Worm (Caenorhabditis elegans) whole organism, L4 larva: ENCODE data around the gene abu-9.
A peak's percentile ranks its signal among the peaks of the same experiment; 100 is the strongest.

Experiments used
- F10B5.3 ChIP-seq: sonication (generic microtip); optimal IDR thresholded peaks from 2 replicates; lab custom pipeline; 2016; ENCODE audit warnings: mild to moderate bottlenecking, missing genetic modification characterization, missing compliant biosample characterization
- F37D6.2 ChIP-seq: sonication (generic microtip); optimal IDR thresholded peaks from 2 replicates; lab custom pipeline; 2016; ENCODE audit warnings: mild to moderate bottlenecking, missing genetic modification characterization, missing compliant biosample characterization
- Y48G9A.11 ChIP-seq: fragments of 200-800 bp; sonication (Bioruptor generic); IDR thresholded peaks from 2 replicates; pipeline ENCODE4 v1.3.6; 2022; ENCODE audit warnings: missing genetic modification reagents, missing genetic modification characterization, missing compliant biosample characterization
- Y75B8A.6 ChIP-seq: fragments of 200-800 bp; sonication (Bioruptor generic); IDR thresholded peaks from 2 replicates; pipeline ENCODE4 v1.3.6; 2022; ENCODE audit warnings: missing genetic modification reagents, missing genetic modification characterization, missing compliant biosample characterization
- aha-1 ChIP-seq: fragments of 150-350 bp; peaks from one replicate; lab custom pipeline; 2014; ENCODE audit warnings: missing biosample characterization, missing genetic modification characterization
- aly-2 ChIP-seq: sonication (generic microtip); optimal IDR thresholded peaks from 2 replicates; lab custom pipeline; 2018; ENCODE audit warnings: missing biosample characterization, missing genetic modification characterization
- ama-1 ChIP-seq: fragments of 150-350 bp; optimal IDR thresholded peaks from 2 replicates; lab custom pipeline; 2014; ENCODE audit warnings: inconsistent platforms, mixed read lengths
- attf-4 ChIP-seq: sonication (generic microtip); optimal IDR thresholded peaks from 3 replicates; lab custom pipeline; 2017; ENCODE audit warnings: missing biosample characterization, missing genetic modification characterization
- ceh-20 ChIP-seq: fragments of 200-800 bp; sonication (Bioruptor generic); IDR thresholded peaks from 2 replicates; pipeline ENCODE4 v1.3.6; 2022; ENCODE audit warnings: missing genetic modification reagents, missing genetic modification characterization, missing compliant biosample characterization
- ceh-28 ChIP-seq: fragments of 150-350 bp; optimal IDR thresholded peaks from 2 replicates; lab custom pipeline; 2014; ENCODE audit warnings: missing biosample characterization, missing genetic modification reagents, missing genetic modification characterization
- ceh-32 ChIP-seq: sonication (generic microtip); optimal IDR thresholded peaks from 2 replicates; lab custom pipeline; 2016; ENCODE audit warnings: mild to moderate bottlenecking, missing genetic modification characterization, missing compliant biosample characterization; ENCODE audit not compliant: poor library complexity
- ceh-82 ChIP-seq: sonication (generic microtip); optimal IDR thresholded peaks from 2 replicates; lab custom pipeline; 2017; ENCODE audit warnings: missing biosample characterization, missing genetic modification characterization
- ctbp-1 ChIP-seq: fragments of 200-800 bp; sonication (Bioruptor generic); IDR thresholded peaks from 2 replicates; pipeline ENCODE4 v1.3.6; 2022; ENCODE audit warnings: missing genetic modification reagents, missing genetic modification characterization, missing compliant biosample characterization
- daf-16 ChIP-seq, 3 experiments: sonication (generic microtip); optimal IDR thresholded peaks; 2 replicates each; lab custom pipeline; 2016 to 2017; ENCODE audit warnings: missing genetic modification characterization in 3 of 3, missing genetic modification reagents in 3 of 3, mild to moderate bottlenecking in 2 of 3, missing compliant biosample characterization in 2 of 3, missing biosample characterization in 1 of 3, moderate library complexity in 1 of 3
- daf-19 ChIP-seq: fragments of 200-800 bp; sonication (Bioruptor generic); conservative IDR thresholded peaks from 2 replicates; pipeline ENCODE4 v1.3.6; 2022; ENCODE audit warnings: missing genetic modification characterization, missing compliant biosample characterization
- dmd-6 ChIP-seq: fragments of 200-800 bp; sonication (Bioruptor generic); IDR thresholded peaks from 2 replicates; pipeline ENCODE4 v1.3.6; 2022; ENCODE audit warnings: missing genetic modification reagents, missing genetic modification characterization, missing compliant biosample characterization
- dmd-8 ChIP-seq: fragments of 200-800 bp; sonication (Bioruptor generic); IDR thresholded peaks from 2 replicates; pipeline ENCODE4 v1.3.6; 2022; ENCODE audit warnings: missing genetic modification characterization, missing compliant biosample characterization
- dpl-1 ChIP-seq: fragments of 150-350 bp; optimal IDR thresholded peaks from 2 replicates; lab custom pipeline; 2014; ENCODE audit warnings: missing biosample characterization, missing genetic modification reagents, missing genetic modification characterization
- dve-1 ChIP-seq: sonication (generic microtip); optimal IDR thresholded peaks from 2 replicates; lab custom pipeline; 2017; ENCODE audit warnings: antibody characterized with exemption, mild to moderate bottlenecking, missing genetic modification characterization, missing compliant biosample characterization; ENCODE audit not compliant: insufficient read depth
- fkh-10 ChIP-seq: fragments of 150-350 bp; optimal IDR thresholded peaks from 2 replicates; lab custom pipeline; 2014; ENCODE audit warnings: missing biosample characterization, missing genetic modification reagents, missing genetic modification characterization
- gei-8 ChIP-seq: fragments of 200-800 bp; sonication (Bioruptor generic); optimal IDR thresholded peaks from 2 replicates; lab custom pipeline; 2018; ENCODE audit warnings: mild to moderate bottlenecking, missing genetic modification characterization, missing compliant biosample characterization
- hlh-11 ChIP-seq: fragments of 200-800 bp; sonication (Bioruptor generic); optimal IDR thresholded peaks from 2 replicates; lab custom pipeline; 2018; ENCODE audit warnings: mild to moderate bottlenecking, missing genetic modification characterization, missing compliant biosample characterization
- hmg-1.1 ChIP-seq: fragments of 200-800 bp; sonication (Bioruptor generic); IDR thresholded peaks from 2 replicates; pipeline ENCODE4 v1.3.6; 2022; ENCODE audit warnings: missing genetic modification reagents, missing genetic modification characterization, missing compliant biosample characterization
- lin-13 ChIP-seq: fragments of 150-350 bp; optimal IDR thresholded peaks from 2 replicates; lab custom pipeline; 2014; ENCODE audit warnings: missing biosample characterization, missing genetic modification reagents, missing genetic modification characterization
- mdl-1 ChIP-seq, 2 experiments: fragments of 150-350 bp in 1 of 2; sonication (generic microtip) in 1 of 2; optimal IDR thresholded peaks; 2 replicates each; lab custom pipeline; 2014 to 2017; ENCODE audit warnings: missing biosample characterization in 2 of 2, missing genetic modification characterization in 2 of 2
- mdt-29 ChIP-seq: fragments of 200-800 bp; sonication (Bioruptor generic); IDR thresholded peaks from 2 replicates; pipeline ENCODE4 v1.3.6; 2022; ENCODE audit warnings: missing genetic modification reagents, missing genetic modification characterization, missing compliant biosample characterization
- mep-1 ChIP-seq: fragments of 150-350 bp; sonication (generic microtip); optimal IDR thresholded peaks from 3 replicates; lab custom pipeline; 2014; ENCODE audit warnings: missing biosample characterization, missing genetic modification characterization
- mxl-3 ChIP-seq: fragments of 200-800 bp; sonication (Bioruptor generic); optimal IDR thresholded peaks from 2 replicates; lab custom pipeline; 2018; ENCODE audit warnings: mild to moderate bottlenecking, missing genetic modification characterization, missing compliant biosample characterization
- nhr-102 ChIP-seq: sonication (generic microtip); optimal IDR thresholded peaks from 2 replicates; lab custom pipeline; 2016; ENCODE audit warnings: mild to moderate bottlenecking, missing genetic modification characterization, moderate library complexity, missing compliant biosample characterization
- nhr-237 ChIP-seq: sonication (generic microtip); optimal IDR thresholded peaks from 2 replicates; lab custom pipeline; 2017; ENCODE audit warnings: missing biosample characterization, missing genetic modification characterization
- nhr-25 ChIP-seq: sonication (generic microtip); optimal IDR thresholded peaks from 2 replicates; lab custom pipeline; 2017; ENCODE audit warnings: missing genetic modification characterization, mild to moderate bottlenecking, missing compliant biosample characterization, antibody characterized with exemption, moderate library complexity, borderline replicate concordance; ENCODE audit not compliant: insufficient read depth
- nhr-28 ChIP-seq: fragments of 150-350 bp; optimal IDR thresholded peaks from 2 replicates; lab custom pipeline; 2014; ENCODE audit warnings: missing biosample characterization, missing genetic modification characterization
- nhr-42 ChIP-seq: fragments of 200-800 bp; sonication (Bioruptor generic); IDR thresholded peaks from 2 replicates; pipeline ENCODE4 v1.3.6; 2022; ENCODE audit warnings: missing genetic modification characterization, missing compliant biosample characterization
- nhr-48 ChIP-seq: sonication (generic microtip); optimal IDR thresholded peaks from 2 replicates; lab custom pipeline; 2016; ENCODE audit warnings: mild to moderate bottlenecking, missing genetic modification characterization, missing compliant biosample characterization
- nhr-6 ChIP-seq: fragments of 150-350 bp; optimal IDR thresholded peaks from 2 replicates; lab custom pipeline; 2014; ENCODE audit warnings: missing biosample characterization, missing genetic modification characterization
- nhr-76 ChIP-seq: fragments of 150-350 bp; optimal IDR thresholded peaks from 2 replicates; lab custom pipeline; 2014; ENCODE audit warnings: missing biosample characterization, missing genetic modification characterization
- nhr-77 ChIP-seq: fragments of 150-350 bp; optimal IDR thresholded peaks from 2 replicates; lab custom pipeline; 2014; ENCODE audit warnings: missing biosample characterization, missing genetic modification characterization
- php-3 ChIP-seq: fragments of 200-800 bp; sonication (Bioruptor generic); IDR thresholded peaks from 2 replicates; pipeline ENCODE4 v1.3.6; 2022; ENCODE audit warnings: missing genetic modification reagents, missing genetic modification characterization, missing compliant biosample characterization
- pqm-1 ChIP-seq: sonication (generic microtip); optimal IDR thresholded peaks from 2 replicates; lab custom pipeline; 2017; ENCODE audit warnings: missing biosample characterization, missing genetic modification characterization
- rbr-2 ChIP-seq: sonication (generic microtip); optimal IDR thresholded peaks from 2 replicates; lab custom pipeline; 2016; ENCODE audit warnings: missing genotype, missing genetic modification characterization, missing compliant biosample characterization
- snpc-4 ChIP-seq: fragments of 150-350 bp; optimal IDR thresholded peaks from 2 replicates; lab custom pipeline; 2014; ENCODE audit warnings: missing biosample characterization, missing genetic modification characterization
- tag-97 ChIP-seq: fragments of 200-800 bp; sonication (Bioruptor generic); IDR thresholded peaks from 2 replicates; pipeline ENCODE4 v1.3.6; 2022; ENCODE audit warnings: missing genetic modification characterization, missing compliant biosample characterization
- unc-62 ChIP-seq, 3 experiments: fragments of 150-350 bp in 1 of 3; sonication (generic microtip); optimal IDR thresholded peaks in 2 of 3; peaks in 1 of 3; 1 replicate in 1 of 3; 2 replicates in 2 of 3; lab custom pipeline; 2014 to 2017; ENCODE audit warnings: missing biosample characterization in 3 of 3, missing genetic modification characterization in 3 of 3, missing genetic modification reagents in 3 of 3, missing genotype in 1 of 3
- ztf-7 ChIP-seq: fragments of 150-350 bp; optimal IDR thresholded peaks from 2 replicates; lab custom pipeline; 2014; ENCODE audit warnings: missing biosample characterization, missing genetic modification characterization

abu-9 gene

ce11 chrX:8356305-8356704, 34.4 kb downstream of the abu-9 start (continued):
- peak; percentile 62 for TF ChIP-seq dve-1 (tag; lab: Kevin White, UChicago)
- TF ChIP-seq Y48G9A.11 (GFP tag; lab: Robert Waterston, UW): no peak
- TF ChIP-seq ceh-82 (tag; lab: Kevin White, UChicago): no peak
- TF ChIP-seq hlh-11 (tag; lab: Kevin White, UChicago): peak; percentile 38
- TF ChIP-seq, all 104 proteins: peak for 5

- TF ChIP-seq mdl-1 (tag; optimal IDR thresholded peaks at IDR 0.05; lab: Kevin White, UChicago): no peak
Measured at ce11 chrX:8362379-8362778, 40.5 kb downstream of the abu-9 start.

ce11 chrX:8367553-8367952, 45.6 kb downstream of the abu-9 start, which contains the start of gene F40B5.2:
Gene F40B5.2 (plus strand): TSS chrX:8367853.
- TF ChIP-seq ceh-28 (tag; lab: Kevin White, UChicago) (no peak), tag-97 (no peak), F37D6.2 (tag; lab: Kevin White, UChicago) (no peak), ctbp-1 (no peak), attf-4 (tag; lab: Kevin White, UChicago) (no peak), ceh-32 (tag; lab: Kevin White, UChicago) (no peak), nhr-42 (GFP tag; lab: Robert Waterston, UW) (no peak), dmd-8 (GFP tag; lab: Robert Waterston, UW) (no peak), F10B5.3 (tag; lab: Kevin White, UChicago) (no peak), aly-2 (tag; lab: Kevin White, UChicago) (no peak), nhr-102 (tag; lab: Kevin White, UChicago) (no peak), daf-19 (GFP tag; lab: Robert Waterston, UW) (no peak)

- TF ChIP-seq nhr-6 (peak; percentile 83), nhr-28 (tag; lab: Kevin White, UChicago) (peak; percentile 84), nhr-237 (tag; lab: Kevin White, UChicago) (no peak), nhr-25 (peak; percentile 40), nhr-76 (tag; lab: Kevin White, UChicago) (no peak), pqm-1 (tag; lab: Kevin White, UChicago) (peak; percentile 41), hmg-1.1 (GFP tag; lab: Robert Waterston, UW) (peak; percentile 80), fkh-10 (GFP tag; lab: Kevin White, UChicago) (peak; percentile 28), ama-1 (no peak), mep-1 (tag; lab: Kevin White, UChicago) (peak; percentile 90), hlh-11 (tag; lab: Kevin White, UChicago) (peak; percentile 89), mxl-3 (peak; percentile 53), ctbp-1 (peak; percentile 63; the same call in 1 of the 2 replicates), gei-8 (GFP tag; lab: Kevin White, UChicago) (no peak), php-3 (GFP tag; lab: Robert Waterston, UW) (0 out of 2 replicates have a peak, but pooled peaks have one; percentile 41), unc-62 (GFP tag; optimal IDR thresholded peaks at IDR 0.05 in 1 of 2; lab: Kevin White, UChicago) (peak in 1 of 2 experiments; percentile 96), unc-62 (tag; optimal IDR thresholded peaks at IDR 0.05; lab: Kevin White, UChicago) (no peak), daf-16 (GFP tag; optimal IDR thresholded peaks at IDR 0.05; lab: Kevin White, UChicago) (peak in 1 of 2 experiments; percentile 23), daf-16 (tag; optimal IDR thresholded peaks at IDR 0.05; lab: Kevin White, UChicago) (peak; percentile 72), aha-1 (tag; lab: Kevin White, UChicago) (peak; percentile 99), Y75B8A.6 (no peak), mdt-29 (GFP tag; lab: Robert Waterston, UW) (no peak), nhr-77 (peak; percentile 73), F37D6.2 (tag; lab: Kevin White, UChicago) (peak; percentile 73), lin-13 (peak; percentile 50), nhr-48 (tag; lab: Kevin White, UChicago) (peak; percentile 33), dpl-1 (GFP tag; lab: Kevin White, UChicago) (peak; percentile 59), ztf-7 (tag; lab: Kevin White, UChicago) (peak; percentile 26), dmd-6 (peak; percentile 88), ceh-20 (GFP tag; lab: Robert Waterston, UW) (peak; percentile 58; the same call in 1 of the 2 replicates), snpc-4 (tag; lab: Kevin White, UChicago) (no peak), rbr-2 (peak; percentile 81)
Measured at ce11 chrX:8368210-8368609, 46.3 kb downstream of the abu-9 start.
